Worm (Caenorhabditis elegans): ENCODE measurements around the gene hum-10.
A peak's percentile ranks its signal among the peaks of the same experiment; 100 is the strongest.

Gene hum-10

DNA sequence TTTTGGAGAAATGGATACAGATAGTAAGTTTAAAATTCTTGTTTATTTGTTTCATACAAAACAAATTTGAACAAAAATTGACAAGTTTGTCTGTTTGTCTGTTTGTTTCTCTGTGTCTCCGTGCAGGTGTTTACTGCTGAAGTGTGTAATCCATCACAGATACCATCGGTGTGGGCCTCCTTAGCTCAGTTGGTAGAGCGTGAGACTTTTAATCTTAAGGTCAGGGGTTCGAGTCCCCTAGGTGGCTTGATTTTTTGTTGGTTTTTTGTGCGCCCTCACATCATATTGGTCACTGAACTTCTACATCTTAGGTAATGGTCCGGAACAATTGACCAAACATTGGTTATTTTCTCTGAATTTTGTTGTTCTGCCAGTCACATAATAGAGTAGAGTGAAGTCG, 6.9 kb upstream of the hum-10 start:
- TF ChIP-seq ttx-3 (tag; optimal IDR thresholded peaks at IDR 0.05) (no peak), elt-2 (tag; optimal IDR thresholded peaks at IDR 0.05) (peak; percentile 60), ref-2 (tag; optimal IDR thresholded peaks at IDR 0.05) (no peak), che-1 (tag; optimal IDR thresholded peaks at IDR 0.05) (peak; percentile 50), unc-3 (GFP tag; conservative IDR thresholded peaks at IDR 0.05) (peak; percentile 47; the same call in 1 of the 2 replicates), unc-3 (tag; optimal IDR thresholded peaks at IDR 0.05) (no peak), nhr-232 (tag; optimal IDR thresholded peaks at IDR 0.05) (peak; percentile 44), nfya-1 (tag; optimal IDR thresholded peaks at IDR 0.05) (no peak), fkh-6 (tag; optimal IDR thresholded peaks at IDR 0.05) (no peak), odd-2 (tag; optimal IDR thresholded peaks at IDR 0.05) (peak; percentile 31), sdc-2 (tag; optimal IDR thresholded peaks at IDR 0.05) (peak; percentile 31), mec-3 (tag; optimal IDR thresholded peaks at IDR 0.05; ENCODE audit: borderline replicate concordance) (no peak), hlh-8 (tag; optimal IDR thresholded peaks at IDR 0.05) (no peak), F13H6.1 (tag; optimal IDR thresholded peaks at IDR 0.05) (no peak), C38D4.7 (GFP tag; optimal IDR thresholded peaks at IDR 0.05) (peak; percentile 51), K09A11.1 (tag; optimal IDR thresholded peaks at IDR 0.05; ENCODE audit: insufficient read depth) (peak; percentile 60), pat-9 (tag; optimal IDR thresholded peaks at IDR 0.05) (peak; percentile 18), ceh-18 (tag; optimal IDR thresholded peaks at IDR 0.05) (peak; percentile 19), pha-4 (tag; optimal IDR thresholded peaks at IDR 0.05) (no peak), unc-86 (tag; optimal IDR thresholded peaks at IDR 0.05) (no peak), unc-55 (GFP tag; optimal IDR thresholded peaks at IDR 0.05) (no peak), ceh-6 (GFP tag; optimal IDR thresholded peaks at IDR 0.05) (peak; percentile 69), hlh-13 (GFP tag; optimal IDR thresholded peaks at IDR 0.05) (no peak), ahr-1 (tag; optimal IDR thresholded peaks at IDR 0.05) (peak; percentile 38), fax-1 (tag; optimal IDR thresholded peaks at IDR 0.05) (peak; percentile 21), tbx-2 (tag; optimal IDR thresholded peaks at IDR 0.05) (peak; percentile 54), ama-1 (optimal IDR thresholded peaks at IDR 0.05) (no peak), sox-2 (GFP tag; IDR thresholded peaks at IDR 0.05) (peak; percentile 3; the same call in 1 of the 2 replicates), dve-1 (tag; optimal IDR thresholded peaks at IDR 0.05) (peak; percentile 52)

DNA sequence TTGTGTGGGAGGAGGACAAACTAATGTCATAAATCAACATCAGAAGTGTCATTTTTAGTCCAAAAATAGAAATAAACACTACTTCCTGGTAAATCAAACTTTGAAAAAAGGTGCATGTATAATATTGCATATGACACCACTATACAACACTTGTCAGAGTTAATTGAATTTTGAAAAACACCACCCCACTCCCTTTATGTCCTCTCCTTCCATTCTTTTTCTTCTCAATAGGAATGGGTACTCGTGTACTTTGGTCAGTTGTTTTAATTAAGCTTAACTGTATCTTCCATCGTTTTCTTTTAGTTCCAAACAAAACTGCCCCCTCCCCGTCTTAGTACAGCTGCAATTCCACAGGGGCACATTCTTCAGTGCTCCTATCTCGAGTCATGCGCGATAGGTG, 5.4 kb upstream of the hum-10 start:
- TF ChIP-seq fkh-10 (GFP tag; optimal IDR thresholded peaks at IDR 0.05): no peak
- peak; percentile 65 for TF ChIP-seq unc-42 (tag; optimal IDR thresholded peaks at IDR 0.05)

DNA sequence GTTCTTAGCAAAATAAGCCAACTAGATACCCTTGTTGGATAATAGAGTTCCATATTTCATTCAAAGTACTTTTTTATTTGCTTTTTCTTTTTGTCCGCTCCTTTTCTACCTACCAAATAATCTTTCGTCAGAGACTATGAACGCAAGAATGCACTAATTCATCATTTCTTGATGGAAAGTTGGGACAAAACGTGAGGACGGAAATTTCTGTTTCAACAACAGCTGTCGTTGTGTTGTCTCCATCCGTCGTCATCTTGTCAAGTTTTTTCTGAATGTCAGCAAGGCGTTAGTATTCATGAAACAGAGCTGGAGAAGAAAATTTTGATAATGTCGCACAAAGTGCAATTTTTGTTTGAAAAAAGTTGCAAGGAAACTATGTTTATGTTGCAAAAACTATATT, 2.7 kb upstream of the hum-10 start:
- TF ChIP-seq pha-2 (tag; optimal IDR thresholded peaks at IDR 0.05): no peak
- no peak for TF ChIP-seq unc-3 (GFP tag; conservative IDR thresholded peaks at IDR 0.05)
- TF ChIP-seq unc-3 (tag; optimal IDR thresholded peaks at IDR 0.05): no peak
- TF ChIP-seq unc-86 (tag; optimal IDR thresholded peaks at IDR 0.05): no peak
- TF ChIP-seq ttx-3 (tag; optimal IDR thresholded peaks at IDR 0.05): no peak
- TF ChIP-seq sox-4 (tag; optimal IDR thresholded peaks at IDR 0.05): no peak
- TF ChIP-seq tbx-7 (tag; optimal IDR thresholded peaks at IDR 0.05): no peak
- TF ChIP-seq unc-55 (GFP tag; optimal IDR thresholded peaks at IDR 0.05): peak; percentile 47

DNA sequence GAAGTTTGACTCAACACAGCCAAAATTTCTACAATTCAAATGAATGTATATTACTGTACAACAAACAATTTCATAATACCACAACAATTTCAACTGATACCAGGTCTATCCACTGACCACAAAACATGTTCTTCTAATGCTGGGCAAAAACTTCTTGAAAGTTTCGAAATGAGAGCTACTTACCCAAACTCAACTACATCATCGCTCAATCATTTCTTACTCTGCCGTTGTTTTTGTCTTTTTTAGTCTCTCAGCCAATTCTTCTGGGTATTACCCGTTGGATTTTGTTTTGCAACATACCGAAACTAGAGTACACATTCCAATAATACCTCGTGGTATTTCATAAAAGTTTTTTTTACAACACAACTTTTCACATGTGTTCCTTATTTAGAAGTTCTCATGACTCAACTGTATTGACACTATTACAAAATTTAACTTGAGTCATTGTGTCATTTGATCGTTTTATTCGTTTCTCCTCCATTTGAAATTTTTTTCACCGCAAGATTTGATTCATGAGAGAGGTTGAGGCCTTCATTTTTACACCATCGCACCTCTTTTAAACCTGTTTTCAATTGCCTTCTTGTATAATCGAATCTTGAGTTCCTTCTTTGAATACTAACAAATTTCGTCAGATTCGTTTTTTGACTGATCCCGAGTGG, 1.1 kb upstream of the hum-10 start, which contains the start of gene F43C9.2:
Gene F43C9.2 (plus strand): TSS at position 497 of the 659 bp plus-strand sequence.
- no peak for TF ChIP-seq sox-4 (tag; optimal IDR thresholded peaks at IDR 0.05)
- no peak for TF ChIP-seq dve-1 (tag; optimal IDR thresholded peaks at IDR 0.05)
- no peak for TF ChIP-seq ceh-6 (GFP tag; optimal IDR thresholded peaks at IDR 0.05)

DNA sequence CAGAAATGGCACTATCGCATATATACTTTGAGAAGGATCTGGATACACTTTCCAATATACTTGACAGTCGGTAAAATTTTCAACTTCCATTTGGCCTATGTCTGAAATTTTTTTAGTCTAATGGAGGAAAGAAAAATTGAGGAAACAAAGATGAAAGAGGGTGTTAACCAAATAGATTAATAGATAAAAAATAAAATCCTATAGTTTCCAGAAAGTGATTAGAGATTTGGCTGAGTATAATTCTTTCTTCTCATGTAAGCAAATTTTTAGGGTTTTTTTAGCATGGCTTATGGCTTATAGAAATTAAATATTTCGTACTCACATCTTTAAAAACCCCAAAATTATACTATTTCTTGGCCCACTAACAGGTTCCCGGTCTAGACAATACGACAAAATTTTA, 12.2 kb downstream of the hum-10 start, which contains the start of gene npr-1:
Gene npr-1 (minus strand): TSS at position 101 of the 400 bp plus-strand sequence.
- no peak for TF ChIP-seq pax-1 (tag; optimal IDR thresholded peaks at IDR 0.05)

All from whole organism, late embryonic.